Worm (Caenorhabditis elegans) whole organism, L3 larva: ENCODE data around the gene F28F9.2.

Experiments used
- ceh-28 ChIP-seq: fragments of 150-350 bp; optimal IDR thresholded peaks from 2 replicates; lab custom pipeline; 2014; ENCODE audit warnings: missing biosample characterization, missing genetic modification reagents, missing genetic modification characterization
- elt-1 ChIP-seq: fragments of 150-350 bp; optimal IDR thresholded peaks from 2 replicates; lab custom pipeline; 2014; ENCODE audit warnings: missing biosample characterization, missing genetic modification characterization
- fos-1 ChIP-seq: fragments of 150-350 bp; optimal IDR thresholded peaks from 2 replicates; lab custom pipeline; 2014; ENCODE audit warnings: missing biosample characterization, missing genetic modification characterization
- nhr-12 ChIP-seq: fragments of 150-350 bp; optimal IDR thresholded peaks from 2 replicates; lab custom pipeline; 2014; ENCODE audit warnings: missing biosample characterization, missing genetic modification characterization
- snpc-4 ChIP-seq: fragments of 150-350 bp; optimal IDR thresholded peaks from 2 replicates; lab custom pipeline; 2014; ENCODE audit warnings: missing biosample characterization, missing genetic modification characterization
- unc-62 ChIP-seq: fragments of 150-350 bp; sonication (generic microtip); optimal IDR thresholded peaks from 4 replicates; lab custom pipeline; 2014; ENCODE audit warnings: missing biosample characterization, missing genetic modification reagents, missing genetic modification characterization

DNA sequence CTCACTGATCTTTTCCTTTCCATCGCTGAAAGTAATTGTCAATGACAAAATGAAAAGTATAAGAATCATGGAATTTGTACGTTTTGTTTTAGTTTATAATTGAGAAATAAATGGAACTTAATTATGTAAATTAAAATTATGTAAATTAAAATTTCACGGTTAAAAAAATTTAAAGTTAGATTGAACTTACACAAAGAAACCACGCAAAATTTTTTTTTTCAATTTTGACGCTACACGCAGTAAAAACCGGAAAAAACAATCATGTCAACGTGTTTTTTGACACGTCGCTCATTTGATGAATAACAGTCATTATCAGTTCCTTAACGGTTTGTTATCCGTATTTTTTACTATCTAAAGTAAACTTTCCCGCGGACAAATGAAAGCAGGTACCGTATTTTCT lies 41.6 kb downstream of the F28F9.2 start, which contains the start of the genes F37C4.8 and oac-23:
- TF ChIP-seq unc-62 (GFP tag; lab: Kevin White, UChicago) (no peak), ceh-28 (tag; lab: Kevin White, UChicago) (no peak), fos-1 (tag; lab: Kevin White, UChicago) (no peak), snpc-4 (tag; lab: Kevin White, UChicago) (no peak), nhr-12 (tag; lab: Kevin White, UChicago) (no peak), elt-1 (tag; lab: Kevin White, UChicago) (no peak)
